Worm (Caenorhabditis elegans): ENCODE results near the gene dao-4.

DNA sequence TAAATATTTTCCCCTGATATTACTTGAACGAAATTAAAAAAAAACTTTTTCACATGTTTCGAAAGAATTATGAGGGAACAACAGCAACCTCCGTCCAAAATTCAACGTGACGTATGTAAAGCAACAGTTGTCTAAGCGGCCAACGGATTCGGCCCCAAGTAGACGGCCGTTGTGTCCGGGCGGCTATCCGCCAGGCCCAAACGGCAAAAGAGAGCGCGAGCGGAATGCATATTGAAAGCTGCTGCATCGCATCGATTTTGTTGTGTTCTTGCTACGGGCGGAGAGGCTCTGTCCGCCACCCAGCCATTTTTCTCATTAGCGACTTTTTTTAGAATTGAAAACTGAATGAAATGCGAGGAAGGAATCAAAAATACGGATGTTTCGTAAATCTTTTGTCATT is 4.1 kb downstream of the dao-4 start:
- TF ChIP-seq pqm-1 (tag; optimal IDR thresholded peaks at IDR 0.05): no peak
- TF ChIP-seq rnt-1 (tag; optimal IDR thresholded peaks at IDR 0.05): no peak
- TF ChIP-seq sox-4 (tag; optimal IDR thresholded peaks at IDR 0.05): no peak
- TF ChIP-seq hlh-13 (GFP tag; optimal IDR thresholded peaks at IDR 0.05): no peak
- no peak for TF ChIP-seq ref-2 (tag; optimal IDR thresholded peaks at IDR 0.05)
- no peak for TF ChIP-seq dve-1 (tag; optimal IDR thresholded peaks at IDR 0.05)
- TF ChIP-seq pha-4 (tag; optimal IDR thresholded peaks at IDR 0.05): no peak
- no peak for TF ChIP-seq C08G9.2 (tag; optimal IDR thresholded peaks at IDR 0.05)
- no peak for TF ChIP-seq tbx-2 (tag; optimal IDR thresholded peaks at IDR 0.05)
